Worm (Caenorhabditis elegans) whole organism, late embryonic: Measurements from ENCODE around the gene mks-3.

Source experiments
- ama-1 ChIP-seq: fragments of 150-350 bp; optimal IDR thresholded peaks from 2 replicates; lab custom pipeline; 2014
- elt-2 ChIP-seq: sonication (generic microtip); optimal IDR thresholded peaks from 2 replicates; lab custom pipeline; 2016; ENCODE audit warnings: missing genetic modification reagents, missing genetic modification characterization, missing compliant biosample characterization
- pag-3 ChIP-seq: sonication (generic microtip); optimal IDR thresholded peaks from 2 replicates; lab custom pipeline; 2016; ENCODE audit warnings: missing compliant biosample characterization, missing genetic modification characterization, borderline replicate concordance

DNA sequence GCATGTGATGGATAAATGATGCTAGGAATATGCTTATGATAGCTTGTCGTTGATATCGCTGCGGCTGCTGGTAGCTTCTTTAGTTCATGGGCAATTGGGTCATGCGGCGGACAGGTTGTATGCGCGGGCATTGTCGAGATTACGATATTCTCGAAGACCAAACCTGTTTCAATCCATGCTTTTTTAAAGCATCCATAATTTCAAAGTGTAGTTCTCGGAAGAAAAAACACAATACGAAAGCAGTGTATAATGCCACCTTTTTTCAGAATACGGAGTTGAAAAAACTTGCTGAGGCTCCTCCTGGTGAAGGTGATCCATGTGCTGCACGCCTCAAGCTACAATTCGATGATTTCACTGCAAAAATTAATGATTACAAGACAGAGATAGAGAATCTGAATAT lies 21.9 kb upstream of the mks-3 start, which contains the start of gene osm-8:
- TF ChIP-seq ama-1: no peak
- TF ChIP-seq pag-3 (tag; lab: Kevin White, UChicago): no peak
- no peak for TF ChIP-seq elt-2 (tag; lab: Kevin White, UChicago)
